Fruit fly (Drosophila melanogaster): Measurements from ENCODE around the gene eIF3i.

DNA sequence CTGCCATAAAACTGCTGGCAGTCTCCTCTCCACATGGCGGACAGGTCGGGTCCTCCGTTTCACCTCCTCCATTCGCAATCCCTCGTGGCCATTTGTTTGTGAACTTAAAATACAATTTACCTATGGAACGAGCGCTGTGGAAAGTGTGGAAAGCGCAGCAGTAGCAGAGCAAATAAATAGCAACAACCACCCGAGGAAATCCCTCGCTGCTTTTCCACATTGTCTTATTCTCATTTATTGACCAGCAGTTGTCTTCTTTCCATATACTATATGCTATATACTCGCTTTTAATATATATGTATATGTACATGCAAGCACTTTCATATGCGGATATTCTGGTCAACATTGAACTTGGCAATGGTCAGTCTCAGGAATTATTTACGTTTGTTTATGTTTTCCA lies 35.3 kb downstream of the eIF3i start, which contains the start of gene hoe1:
- TF ChIP-seq CG11762 (GFP tag; optimal IDR thresholded peaks at IDR 0.05; ENCODE audit: insufficient read depth): no peak
- no peak for TF ChIP-seq CG16779 (tag; optimal IDR thresholded peaks at IDR 0.05)
- no peak for TF ChIP-seq Smox (GFP tag; optimal IDR thresholded peaks at IDR 0.05)
